Worm (Caenorhabditis elegans) whole organism, L3 larva: ENCODE data around the gene rpl-34.
A peak's percentile ranks its signal among the peaks of the same experiment; 100 is the strongest.

Experiments used
- ZK546.5 ChIP-seq: sonication (generic microtip); optimal IDR thresholded peaks from 2 replicates; lab custom pipeline; 2017; ENCODE audit warnings: missing biosample characterization, missing genetic modification characterization
- ceh-16 ChIP-seq: sonication (generic microtip); optimal IDR thresholded peaks from 2 replicates; lab custom pipeline; 2017; ENCODE audit warnings: missing biosample characterization, missing genetic modification characterization
- ceh-82 ChIP-seq: fragments of 150-350 bp; optimal IDR thresholded peaks from 2 replicates; lab custom pipeline; 2014; ENCODE audit warnings: missing biosample characterization, missing genetic modification characterization
- daf-12 ChIP-seq: fragments of 150-350 bp; optimal IDR thresholded peaks from 2 replicates; lab custom pipeline; 2014; ENCODE audit warnings: missing biosample characterization, missing genetic modification reagents, missing genetic modification characterization
- egl-27 ChIP-seq: sonication (generic microtip); optimal IDR thresholded peaks from 4 replicates; lab custom pipeline; 2017; ENCODE audit warnings: missing biosample characterization, missing genetic modification reagents, missing genetic modification characterization
- egl-5 ChIP-seq: fragments of 150-350 bp; optimal IDR thresholded peaks from 2 replicates; lab custom pipeline; 2017; ENCODE audit warnings: missing biosample characterization, missing genetic modification reagents, missing genetic modification characterization, inconsistent platforms
- elt-1 ChIP-seq: fragments of 150-350 bp; optimal IDR thresholded peaks from 2 replicates; lab custom pipeline; 2014; ENCODE audit warnings: missing biosample characterization, missing genetic modification characterization
- elt-2 ChIP-seq: sonication (generic microtip); optimal IDR thresholded peaks from 2 replicates; lab custom pipeline; 2016; ENCODE audit warnings: missing genetic modification reagents, mild to moderate bottlenecking, missing genetic modification characterization, missing compliant biosample characterization
- elt-3 ChIP-seq, 3 experiments: fragments of 150-350 bp in 1 of 3; sonication (generic microtip) in 2 of 3; optimal IDR thresholded peaks; 2 replicates in 2 of 3; 4 replicates in 1 of 3; lab custom pipeline; 2014 to 2017; ENCODE audit warnings: missing biosample characterization in 3 of 3, missing genetic modification characterization in 3 of 3
- eor-1 ChIP-seq, 2 experiments: fragments of 150-350 bp; optimal IDR thresholded peaks; 2 replicates each; lab custom pipeline; 2014 to 2018; ENCODE audit warnings: missing biosample characterization in 2 of 2, missing genetic modification characterization in 2 of 2
- fkh-10 ChIP-seq: sonication (generic microtip); optimal IDR thresholded peaks from 2 replicates; lab custom pipeline; 2017; ENCODE audit warnings: missing biosample characterization, missing genetic modification reagents, missing genetic modification characterization
- fkh-2 ChIP-seq: fragments of 150-350 bp; optimal IDR thresholded peaks from 2 replicates; lab custom pipeline; 2014; ENCODE audit warnings: missing biosample characterization, missing genetic modification reagents, missing genetic modification characterization
- lin-15B ChIP-seq: fragments of 150-350 bp; optimal IDR thresholded peaks from 2 replicates; lab custom pipeline; 2014; ENCODE audit warnings: missing biosample characterization, missing genetic modification characterization
- lin-39 ChIP-seq: fragments of 150-350 bp; optimal IDR thresholded peaks from 2 replicates; lab custom pipeline; 2018; ENCODE audit warnings: missing biosample characterization, missing genetic modification reagents, missing genetic modification characterization
- lsy-12 ChIP-seq: sonication (generic microtip); optimal IDR thresholded peaks from 2 replicates; lab custom pipeline; 2016; ENCODE audit warnings: mild to moderate bottlenecking, missing genetic modification characterization, missing compliant biosample characterization
- mml-1 ChIP-seq: fragments of 150-350 bp; sonication (generic microtip); optimal IDR thresholded peaks from 3 replicates; lab custom pipeline; 2014; ENCODE audit warnings: missing biosample characterization, missing genetic modification characterization
- nfya-1 ChIP-seq: sonication (generic microtip); optimal IDR thresholded peaks from 2 replicates; lab custom pipeline; 2017; ENCODE audit warnings: missing genetic modification characterization, mild to moderate bottlenecking, missing compliant biosample characterization, antibody characterized with exemption, moderate library complexity; ENCODE audit not compliant: insufficient read depth
- nhr-11 ChIP-seq: fragments of 150-350 bp; optimal IDR thresholded peaks from 2 replicates; lab custom pipeline; 2014; ENCODE audit warnings: missing biosample characterization, missing genetic modification characterization
- nhr-12 ChIP-seq: fragments of 150-350 bp; optimal IDR thresholded peaks from 2 replicates; lab custom pipeline; 2014; ENCODE audit warnings: missing biosample characterization, missing genetic modification characterization
- nhr-23 ChIP-seq: fragments of 150-350 bp; optimal IDR thresholded peaks from 2 replicates; lab custom pipeline; 2014; ENCODE audit warnings: missing biosample characterization, missing genetic modification reagents, missing genetic modification characterization
- nhr-237 ChIP-seq: fragments of 150-350 bp; optimal IDR thresholded peaks from 2 replicates; lab custom pipeline; 2014; ENCODE audit warnings: missing biosample characterization, missing genetic modification characterization
- nhr-25 ChIP-seq: sonication (generic microtip); optimal IDR thresholded peaks from 2 replicates; lab custom pipeline; 2017; ENCODE audit warnings: missing biosample characterization, missing genetic modification characterization
- nhr-28 ChIP-seq: fragments of 150-350 bp; optimal IDR thresholded peaks from 2 replicates; lab custom pipeline; 2014; ENCODE audit warnings: missing biosample characterization, missing genetic modification characterization
- nhr-43 ChIP-seq: sonication (generic microtip); optimal IDR thresholded peaks from 2 replicates; lab custom pipeline; 2016; ENCODE audit warnings: mild to moderate bottlenecking, missing genetic modification characterization, missing compliant biosample characterization; ENCODE audit not compliant: poor library complexity, severe bottlenecking
- nhr-67 ChIP-seq: fragments of 150-350 bp; optimal IDR thresholded peaks from 2 replicates; lab custom pipeline; 2014; ENCODE audit warnings: missing biosample characterization, missing genetic modification characterization
- pha-4 ChIP-seq: fragments of 150-350 bp; optimal IDR thresholded peaks from 2 replicates; lab custom pipeline; 2014; ENCODE audit warnings: missing biosample characterization, missing genetic modification reagents, missing genetic modification characterization
- pqm-1 ChIP-seq: fragments of 150-350 bp; optimal IDR thresholded peaks from 2 replicates; lab custom pipeline; 2017; ENCODE audit warnings: missing biosample characterization, missing genetic modification characterization, inconsistent platforms
- sea-2 ChIP-seq: fragments of 150-350 bp; sonication (generic microtip); optimal IDR thresholded peaks from 4 replicates; lab custom pipeline; 2014; ENCODE audit warnings: missing biosample characterization, missing genetic modification reagents, missing genetic modification characterization
- skn-1 ChIP-seq: fragments of 150-350 bp; optimal IDR thresholded peaks from 2 replicates; lab custom pipeline; 2014; ENCODE audit warnings: missing biosample characterization, missing genetic modification characterization
- snpc-4 ChIP-seq: fragments of 150-350 bp; optimal IDR thresholded peaks from 2 replicates; lab custom pipeline; 2014; ENCODE audit warnings: missing biosample characterization, missing genetic modification characterization
- unc-39 ChIP-seq: sonication (generic microtip); optimal IDR thresholded peaks from 4 replicates; lab custom pipeline; 2017; ENCODE audit warnings: missing biosample characterization, missing genetic modification characterization
- unc-62 ChIP-seq: fragments of 150-350 bp; sonication (generic microtip); optimal IDR thresholded peaks from 4 replicates; lab custom pipeline; 2014; ENCODE audit warnings: missing biosample characterization, missing genetic modification reagents, missing genetic modification characterization
- zag-1 ChIP-seq: fragments of 150-350 bp; optimal IDR thresholded peaks from 2 replicates; lab custom pipeline; 2014; ENCODE audit warnings: missing biosample characterization, missing genetic modification characterization
- ztf-11 ChIP-seq: fragments of 150-350 bp; optimal IDR thresholded peaks from 2 replicates; lab custom pipeline; 2014; ENCODE audit warnings: missing biosample characterization, missing genetic modification characterization
- ztf-4 ChIP-seq: fragments of 150-350 bp; optimal IDR thresholded peaks from 2 replicates; lab custom pipeline; 2014; ENCODE audit warnings: missing biosample characterization, missing genetic modification characterization

rpl-34 gene

DNA sequence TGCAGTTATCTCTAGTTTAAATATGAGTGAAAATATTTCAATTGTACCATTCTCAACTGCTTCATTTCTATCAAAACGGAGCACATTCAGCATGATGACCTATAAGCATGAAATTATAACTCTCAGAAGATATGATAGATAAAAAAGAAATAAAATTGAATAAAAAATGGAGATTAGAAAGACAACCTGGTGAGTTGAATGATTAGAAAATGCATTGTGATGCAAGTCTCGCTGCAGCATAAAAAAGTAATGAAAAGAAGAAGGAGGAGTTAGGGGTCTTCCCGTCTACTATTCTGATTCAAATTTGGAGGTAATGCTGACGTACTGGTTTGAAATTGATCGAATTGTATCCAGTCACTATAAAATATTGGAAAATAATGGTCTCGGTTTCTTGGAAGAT lies 24.1 kb upstream of the rpl-34 start, which contains the start of gene sre-15:
Gene sre-15, minus strand, starts transcription at position 101 of the 400 bp plus-strand sequence.
- TF ChIP-seq snpc-4 (no peak), skn-1 (tag; lab: Kevin White, UChicago) (no peak), eor-1 (tag; optimal IDR thresholded peaks at IDR 0.05; lab: Kevin White, UChicago) (no peak), mml-1 (tag; lab: Kevin White, UChicago) (no peak), elt-3 (tag; optimal IDR thresholded peaks at IDR 0.05; lab: Kevin White, UChicago) (no peak), nhr-43 (tag; lab: Kevin White, UChicago) (no peak), nhr-25 (no peak), elt-1 (no peak), nhr-12 (no peak), fkh-2 (tag; lab: Kevin White, UChicago) (no peak), ZK546.5 (tag; lab: Kevin White, UChicago) (no peak), unc-39 (tag; lab: Kevin White, UChicago) (no peak), nhr-23 (tag; lab: Kevin White, UChicago) (no peak), ztf-11 (no peak), ztf-4 (tag; lab: Kevin White, UChicago) (no peak), daf-12 (no peak), sea-2 (GFP tag; lab: Kevin White, UChicago) (no peak), ceh-16 (tag; lab: Kevin White, UChicago) (no peak), lin-39 (no peak), fkh-10 (GFP tag; lab: Kevin White, UChicago) (no peak)

- TF ChIP-seq elt-3 (tag; optimal IDR thresholded peaks at IDR 0.05; lab: Kevin White, UChicago), result no peak
- no peak for TF ChIP-seq zag-1 (tag; lab: Kevin White, UChicago)
- no peak for TF ChIP-seq nhr-67 (tag; lab: Kevin White, UChicago)
- no peak for TF ChIP-seq eor-1 (tag; optimal IDR thresholded peaks at IDR 0.05; lab: Kevin White, UChicago)
- TF ChIP-seq nhr-11 (tag; lab: Kevin White, UChicago), result no peak
- no peak for TF ChIP-seq unc-62 (GFP tag; lab: Kevin White, UChicago)
Measured at ce11 chrIV:12252579-12252978, 16.2 kb upstream of the rpl-34 start, which contains the start of gene dnj-26. dnj-26 (minus strand) TSS chrIV:12252679.

DNA sequence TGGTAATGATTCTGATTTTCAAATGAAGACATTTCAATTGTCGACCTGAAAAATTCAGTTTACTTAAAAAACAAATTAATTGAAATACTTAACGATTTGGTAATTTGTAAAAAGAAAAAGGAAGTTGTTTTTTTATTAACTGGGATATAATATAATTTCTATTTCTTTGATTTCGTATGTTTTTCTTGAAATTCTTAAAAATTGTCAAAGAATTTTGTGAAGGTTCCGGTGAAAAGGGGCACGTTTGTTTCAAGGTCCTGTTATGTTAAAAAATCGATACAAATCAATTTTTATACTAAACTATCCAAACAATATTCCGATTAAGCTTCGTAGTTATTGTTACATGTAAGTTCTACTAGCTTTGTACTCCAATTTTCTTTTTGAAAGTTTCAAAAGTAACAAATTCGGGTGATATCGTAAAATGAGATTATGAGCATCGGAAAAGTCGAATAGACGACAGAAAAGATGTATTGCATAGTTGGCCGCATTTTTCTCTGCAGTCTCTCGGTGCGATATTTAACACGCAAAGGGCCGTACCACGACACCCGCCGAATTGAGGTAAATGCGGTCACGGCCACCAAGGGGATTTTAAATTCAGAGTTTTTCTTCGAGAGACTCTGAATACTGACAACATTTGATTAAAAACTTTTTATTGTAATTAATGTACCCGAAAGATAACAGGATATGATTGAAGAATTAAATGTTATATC lies 9.5 kb upstream of the rpl-34 start, which contains the start of gene Y39C12A.9:
Gene Y39C12A.9, minus strand, starts transcription at position 51 of the 710 bp plus-strand sequence.
- TF ChIP-seq lsy-12 (tag; lab: Kevin White, UChicago) (no peak), ceh-82 (tag; lab: Kevin White, UChicago) (no peak), elt-3 (tag; optimal IDR thresholded peaks at IDR 0.05; lab: Kevin White, UChicago) (no peak), ztf-4 (tag; lab: Kevin White, UChicago) (no peak), egl-5 (tag; lab: Kevin White, UChicago) (no peak), egl-27 (no peak), snpc-4 (no peak), elt-2 (tag; lab: Kevin White, UChicago) (no peak), nfya-1 (tag; lab: Kevin White, UChicago) (peak; percentile 34), unc-39 (tag; lab: Kevin White, UChicago) (no peak), pqm-1 (no peak), lin-39 (peak; percentile 26), nhr-28 (tag; lab: Kevin White, UChicago) (no peak), nhr-67 (tag; lab: Kevin White, UChicago) (no peak), ceh-16 (tag; lab: Kevin White, UChicago) (no peak), lin-15B (tag; lab: Kevin White, UChicago) (peak; percentile 42)

- TF ChIP-seq unc-62 (GFP tag; lab: Kevin White, UChicago), result no peak
- no peak for TF ChIP-seq nhr-237 (tag; lab: Kevin White, UChicago)
- TF ChIP-seq pqm-1, result no peak
- no peak for TF ChIP-seq lin-39
- TF ChIP-seq skn-1 (tag; lab: Kevin White, UChicago), result no peak
- no peak for TF ChIP-seq ceh-16 (tag; lab: Kevin White, UChicago)
- TF ChIP-seq mml-1 (tag; lab: Kevin White, UChicago), result no peak
- TF ChIP-seq ceh-82 (tag; lab: Kevin White, UChicago), result no peak
- TF ChIP-seq pha-4 (tag; lab: Kevin White, UChicago), result no peak
- TF ChIP-seq nhr-12, result no peak
- TF ChIP-seq sea-2 (GFP tag; lab: Kevin White, UChicago), result no peak
- TF ChIP-seq nhr-11 (tag; lab: Kevin White, UChicago), result no peak
Measured at ce11 chrIV:12261353-12261752, 7.4 kb upstream of the rpl-34 start, which contains the start of gene sre-14. sre-14 (minus strand) TSS chrIV:12261453.
